Fruit fly (Drosophila melanogaster) whole organism, embryonic: ENCODE results near the gene CG11970.

Source experiments
- Bdp1 ChIP-seq: fragments of 200-800 bp; sonication (Bioruptor generic); optimal IDR thresholded peaks from 3 replicates; lab custom pipeline; 2016; ENCODE audit warnings: missing biosample characterization, missing genetic modification characterization
- C15 ChIP-seq: fragments of 200-800 bp; sonication (Bioruptor generic); IDR thresholded peaks from 3 replicates; pipeline ENCODE4 v1.3.6; 2022; ENCODE audit warnings: missing biosample characterization, missing genetic modification characterization
- CG10209 ChIP-seq: fragments of 200-800 bp; sonication (Bioruptor generic); optimal IDR thresholded peaks from 3 replicates; lab custom pipeline; 2017; ENCODE audit warnings: missing biosample characterization, mild to moderate bottlenecking, missing genetic modification characterization, missing genetic modification reagents
- CG10979 ChIP-seq: fragments of 200-800 bp; sonication (Bioruptor generic); optimal IDR thresholded peaks from 2 replicates; lab custom pipeline; 2018; ENCODE audit warnings: missing biosample characterization, mild to moderate bottlenecking, missing genetic modification characterization, moderate library complexity
- CG11723 ChIP-seq: fragments of 200-800 bp; sonication (Bioruptor generic); optimal IDR thresholded peaks from 2 replicates; lab custom pipeline; 2017; ENCODE audit warnings: missing biosample characterization, mild to moderate bottlenecking, missing genetic modification characterization
- CG1233 ChIP-seq: fragments of 200-800 bp; sonication (Bioruptor generic); optimal IDR thresholded peaks from 4 replicates; lab custom pipeline; 2018; ENCODE audit warnings: missing biosample characterization, mild to moderate bottlenecking, missing genetic modification characterization
- CG12769 ChIP-seq: fragments of 200-800 bp; sonication (Bioruptor generic); optimal IDR thresholded peaks from 2 replicates; lab custom pipeline; 2019; ENCODE audit warnings: missing biosample characterization, mild to moderate bottlenecking, missing genetic modification characterization, moderate library complexity
- CG13296 ChIP-seq: fragments of 200-800 bp; sonication (Bioruptor generic); optimal IDR thresholded peaks from 3 replicates; lab custom pipeline; 2018; ENCODE audit warnings: missing biosample characterization, mild to moderate bottlenecking, missing genetic modification characterization
- CG1529 ChIP-seq: fragments of 200-800 bp; sonication (Bioruptor generic); optimal IDR thresholded peaks from 3 replicates; lab custom pipeline; 2018; ENCODE audit warnings: missing biosample characterization, missing genetic modification characterization
- CG15514 ChIP-seq: fragments of 200-800 bp; sonication (Bioruptor generic); optimal IDR thresholded peaks from 3 replicates; lab custom pipeline; 2017; ENCODE audit warnings: missing biosample characterization, missing genetic modification characterization, mild to moderate bottlenecking, moderate library complexity, missing genetic modification reagents
- CG16815 ChIP-seq: fragments of 200-800 bp; sonication (Bioruptor generic); optimal IDR thresholded peaks from 3 replicates; lab custom pipeline; 2017; ENCODE audit warnings: missing biosample characterization, mild to moderate bottlenecking, missing genetic modification characterization
- CG32772 ChIP-seq: fragments of 200-800 bp; sonication (Bioruptor generic); IDR thresholded peaks from 2 replicates; pipeline ENCODE4 v1.3.6; 2022; ENCODE audit warnings: missing biosample characterization, missing genetic modification characterization
- CG33213 ChIP-seq: fragments of 200-800 bp; sonication (Bioruptor generic); optimal IDR thresholded peaks from 3 replicates; lab custom pipeline; 2016; ENCODE audit warnings: missing biosample characterization, missing genetic modification characterization
- CG33557 ChIP-seq: fragments of 200-800 bp; sonication (Bioruptor generic); optimal IDR thresholded peaks from 2 replicates; lab custom pipeline; 2019; ENCODE audit warnings: missing biosample characterization, mild to moderate bottlenecking, missing genetic modification characterization, moderate library complexity
- CG34224 ChIP-seq: fragments of 200-800 bp; sonication (Bioruptor generic); IDR thresholded peaks from 3 replicates; pipeline ENCODE4 v1.3.6; 2022; ENCODE audit warnings: missing biosample characterization, missing genetic modification characterization; ENCODE audit not compliant: partially characterized antibody
- CG6175 ChIP-seq: fragments of 200-800 bp; sonication (Bioruptor generic); IDR thresholded peaks from 3 replicates; pipeline ENCODE4 v1.3.6; 2022; ENCODE audit warnings: missing biosample characterization, missing genetic modification characterization
- CG6689 ChIP-seq: fragments of 200-800 bp; sonication (Bioruptor generic); IDR thresholded peaks from 2 replicates; pipeline ENCODE4 v1.3.6; 2022; ENCODE audit warnings: missing biosample characterization, missing genetic modification characterization
- CG8089 ChIP-seq: fragments of 200-800 bp; sonication (Bioruptor generic); optimal IDR thresholded peaks from 3 replicates; lab custom pipeline; 2016; ENCODE audit warnings: missing biosample characterization, missing genetic modification characterization
- CG8281 ChIP-seq: fragments of 200-800 bp; sonication (Bioruptor generic); optimal IDR thresholded peaks from 2 replicates; lab custom pipeline; 2018; ENCODE audit warnings: missing biosample characterization, mild to moderate bottlenecking, missing genetic modification characterization, moderate library complexity
- CG9727 ChIP-seq: fragments of 200-800 bp; sonication (Bioruptor generic); optimal IDR thresholded peaks from 3 replicates; lab custom pipeline; 2017; ENCODE audit warnings: missing biosample characterization, mild to moderate bottlenecking, missing genetic modification characterization
- Ets97D ChIP-seq: fragments of 200-800 bp; sonication (Bioruptor generic); optimal IDR thresholded peaks from 3 replicates; lab custom pipeline; 2016; ENCODE audit warnings: missing biosample characterization, missing genetic modification characterization
- HLHmδ ChIP-seq: fragments of 200-800 bp; sonication (Bioruptor generic); optimal IDR thresholded peaks from 2 replicates; lab custom pipeline; 2018; ENCODE audit warnings: missing biosample characterization, mild to moderate bottlenecking, missing genetic modification characterization, moderate library complexity
- Hr51 ChIP-seq, 2 experiments: fragments of 200-800 bp; sonication (Bioruptor generic); optimal IDR thresholded peaks; 2 replicates in 1 of 2; 3 replicates in 1 of 2; lab custom pipeline; 2016 to 2018; ENCODE audit warnings: missing biosample characterization in 2 of 2, missing genetic modification characterization in 2 of 2, mild to moderate bottlenecking in 1 of 2, moderate library complexity in 1 of 2
- Lhr ChIP-seq: fragments of 200-800 bp; sonication (Bioruptor generic); optimal IDR thresholded peaks from 3 replicates; lab custom pipeline; 2017; ENCODE audit warnings: mild to moderate bottlenecking, missing biosample characterization, missing genetic modification reagents, missing genetic modification characterization
- Mad ChIP-seq: fragments of 200-800 bp; sonication (Bioruptor generic); optimal IDR thresholded peaks from 2 replicates; lab custom pipeline; 2016; ENCODE audit warnings: missing biosample characterization, missing genetic modification characterization
- Oli ChIP-seq: fragments of 200-800 bp; sonication (Bioruptor generic); optimal IDR thresholded peaks from 2 replicates; lab custom pipeline; 2018; ENCODE audit warnings: missing biosample characterization, mild to moderate bottlenecking, missing genetic modification characterization, moderate library complexity
- Sox102F ChIP-seq: fragments of 200-800 bp; sonication (Bioruptor generic); optimal IDR thresholded peaks from 2 replicates; lab custom pipeline; 2018; ENCODE audit warnings: missing biosample characterization, mild to moderate bottlenecking, missing genetic modification characterization, moderate library complexity
- Stat92E ChIP-seq, 3 experiments: fragments of >200 bp in 2 of 3; fragments of 200-800 bp in 1 of 3; sonication (Bioruptor generic) in 1 of 3; optimal IDR thresholded peaks; 2 replicates each; lab custom pipeline; 2017 to 2019; ENCODE audit warnings: missing biosample characterization in 3 of 3, missing genetic modification characterization in 3 of 3, mild to moderate bottlenecking in 1 of 3, moderate library complexity in 1 of 3
- bcd ChIP-seq: fragments of 200-800 bp; sonication (Bioruptor generic); optimal IDR thresholded peaks from 2 replicates; lab custom pipeline; 2017; ENCODE audit warnings: missing biosample characterization, mild to moderate bottlenecking, missing genetic modification characterization
- ewg ChIP-seq: fragments of 200-800 bp; sonication (Bioruptor generic); optimal IDR thresholded peaks from 3 replicates; lab custom pipeline; 2017; ENCODE audit warnings: mild to moderate bottlenecking, missing biosample characterization, missing genetic modification reagents, missing genetic modification characterization
- exex ChIP-seq: fragments of 200-800 bp; sonication (Bioruptor generic); optimal IDR thresholded peaks from 4 replicates; lab custom pipeline; 2018; ENCODE audit warnings: missing biosample characterization, mild to moderate bottlenecking, missing genetic modification characterization, moderate library complexity
- gsb-n ChIP-seq: fragments of 200-800 bp; sonication (Bioruptor generic); optimal IDR thresholded peaks from 3 replicates; lab custom pipeline; 2018; ENCODE audit warnings: missing biosample characterization, mild to moderate bottlenecking, missing genetic modification characterization
- gt ChIP-seq: fragments of 200-800 bp; sonication (Bioruptor generic); IDR thresholded peaks from 2 replicates; pipeline ENCODE4 v1.3.6; 2022; ENCODE audit warnings: missing biosample characterization, missing genetic modification characterization
- h ChIP-seq: fragments of >200 bp; optimal IDR thresholded peaks from 2 replicates; lab custom pipeline; 2017
- hth ChIP-seq: fragments of >200 bp; optimal IDR thresholded peaks from 2 replicates; lab custom pipeline; 2017; ENCODE audit warnings: inconsistent platforms
- kah ChIP-seq: fragments of 200-800 bp; sonication (Bioruptor generic); optimal IDR thresholded peaks from 2 replicates; lab custom pipeline; 2018; ENCODE audit warnings: missing biosample characterization, mild to moderate bottlenecking, missing genetic modification characterization
- lab ChIP-seq: fragments of 200-800 bp; sonication (Bioruptor generic); optimal IDR thresholded peaks from 3 replicates; lab custom pipeline; 2017; ENCODE audit warnings: missing biosample characterization, missing genetic modification characterization, mild to moderate bottlenecking, moderate library complexity, missing genetic modification reagents
- lola ChIP-seq, 3 experiments: fragments of >200 bp in 2 of 3; fragments of 200-800 bp in 1 of 3; sonication (Bioruptor generic) in 1 of 3; optimal IDR thresholded peaks; 2 replicates each; lab custom pipeline; 2017 to 2019; ENCODE audit warnings: missing biosample characterization in 3 of 3, missing genetic modification characterization in 3 of 3, mild to moderate bottlenecking in 1 of 3, moderate library complexity in 1 of 3
- nmo ChIP-seq: fragments of 200-800 bp; sonication (Bioruptor generic); optimal IDR thresholded peaks from 2 replicates; lab custom pipeline; 2018; ENCODE audit warnings: missing biosample characterization, mild to moderate bottlenecking, missing genetic modification characterization, moderate library complexity
- p53 ChIP-seq: fragments of 200-800 bp; sonication (Bioruptor generic); optimal IDR thresholded peaks from 2 replicates; lab custom pipeline; 2016; ENCODE audit warnings: missing biosample characterization, missing genetic modification characterization
- scrt ChIP-seq: fragments of 200-800 bp; sonication (Bioruptor generic); optimal IDR thresholded peaks from 2 replicates; lab custom pipeline; 2018; ENCODE audit warnings: missing biosample characterization, mild to moderate bottlenecking, missing genetic modification characterization, moderate library complexity
- seq ChIP-seq: fragments of 200-800 bp; sonication (Bioruptor generic); IDR thresholded peaks from 2 replicates; pipeline ENCODE4 v1.3.6; 2022; ENCODE audit warnings: missing biosample characterization, missing genetic modification characterization
- sisA ChIP-seq: fragments of 200-800 bp; sonication (Bioruptor generic); IDR thresholded peaks from 2 replicates; pipeline ENCODE4 v1.3.6; 2022; ENCODE audit warnings: missing biosample characterization, missing genetic modification characterization
- sqz ChIP-seq: fragments of 200-800 bp; sonication (Bioruptor generic); optimal IDR thresholded peaks from 3 replicates; lab custom pipeline; 2018; ENCODE audit warnings: missing biosample characterization, mild to moderate bottlenecking, missing genetic modification characterization
- stwl ChIP-seq: fragments of 200-800 bp; sonication (Bioruptor generic); optimal IDR thresholded peaks from 3 replicates; lab custom pipeline; 2018; ENCODE audit warnings: missing biosample characterization, mild to moderate bottlenecking, missing genetic modification characterization, moderate library complexity
- wor ChIP-seq: fragments of 200-800 bp; sonication (Bioruptor generic); IDR thresholded peaks from 2 replicates; pipeline ENCODE4 v1.3.6; 2022; ENCODE audit warnings: missing biosample characterization, missing genetic modification characterization
- zen2 ChIP-seq: fragments of 200-800 bp; sonication (Bioruptor generic); IDR thresholded peaks from 3 replicates; pipeline ENCODE4 v1.3.6; 2022; ENCODE audit warnings: missing biosample characterization, missing genetic modification characterization; ENCODE audit not compliant: partially characterized antibody
- zf30C ChIP-seq: fragments of 200-800 bp; sonication (Bioruptor generic); optimal IDR thresholded peaks from 3 replicates; lab custom pipeline; 2018; ENCODE audit warnings: missing biosample characterization, mild to moderate bottlenecking, missing genetic modification characterization

The CG11970 gene

dm6 chr3R:8954515-8955358 is 29.8 kb upstream of the CG11970 start (continued):
- TF ChIP-seq CG1529 (GFP tag; lab: Kevin White, UChicago) (peak; percentile 66), CG6689 (GFP tag; lab: Robert Waterston, UW) (peak; percentile 65), Bdp1 (GFP tag; lab: Kevin White, UChicago) (no peak), CG10979 (peak; percentile 85), CG11723 (GFP tag; lab: Kevin White, UChicago) (no peak), zen2 (no peak), Oli (tag; lab: Kevin White, UChicago) (peak; percentile 67), CG34224 (GFP tag; lab: Robert Waterston, UW) (no peak), ewg (GFP tag; lab: Kevin White, UChicago) (peak; percentile 30), stwl (tag; lab: Kevin White, UChicago) (no peak), wor (GFP tag; lab: Robert Waterston, UW) (peak; percentile 41; the same call in 1 of the 2 replicates), Ets97D (GFP tag; lab: Kevin White, UChicago) (no peak), CG13296 (GFP tag; lab: Kevin White, UChicago) (peak; percentile 16), zf30C (GFP tag; lab: Kevin White, UChicago) (peak; percentile 50), CG12769 (tag; lab: Kevin White, UChicago) (peak; percentile 73), CG32772 (GFP tag; lab: Robert Waterston, UW) (peak; percentile 42; the same call in 1 of the 2 replicates), CG33557 (GFP tag; lab: Kevin White, UChicago) (peak; percentile 60), scrt (GFP tag; lab: Kevin White, UChicago) (no peak), CG9727 (GFP tag; lab: Kevin White, UChicago) (peak; percentile 12), lab (GFP tag; lab: Kevin White, UChicago) (peak; percentile 40), Hr51 (GFP tag; optimal IDR thresholded peaks at IDR 0.05; lab: Kevin White, UChicago) (peak in 1 of 2 experiments; percentile 75), Lhr (peak; percentile 27), CG8089 (GFP tag; lab: Kevin White, UChicago) (no peak), Mad (no peak), CG6175 (GFP tag; lab: Robert Waterston, UW) (no peak), CG8281 (tag; lab: Kevin White, UChicago) (peak; percentile 14), CG16815 (GFP tag; lab: Kevin White, UChicago) (no peak), hth (no peak), CG10209 (GFP tag; lab: Kevin White, UChicago) (peak; percentile 41), C15 (GFP tag; lab: Robert Waterston, UW) (no peak), sqz (peak; percentile 37), gsb-n (tag; lab: Kevin White, UChicago) (peak; percentile 84), Stat92E (GFP tag; optimal IDR thresholded peaks at IDR 0.05; lab: Kevin White, UChicago) (no peak), nmo (GFP tag; lab: Kevin White, UChicago) (peak; percentile 77), kah (GFP tag; lab: Kevin White, UChicago) (no peak), p53 (GFP tag; lab: Kevin White, UChicago) (no peak), sisA (peak; percentile 37; the same call in 1 of the 2 replicates), Sox102F (GFP tag; lab: Kevin White, UChicago) (peak; percentile 86), gt (GFP tag; lab: Robert Waterston, UW) (no peak), CG15514 (GFP tag; lab: Kevin White, UChicago) (no peak), seq (GFP tag; lab: Robert Waterston, UW) (no peak), HLHmδ (no peak), lola (GFP tag; optimal IDR thresholded peaks at IDR 0.05; lab: Kevin White, UChicago) (peak in 1 of 3 experiments; percentile 80), bcd (GFP tag; lab: Kevin White, UChicago) (no peak), exex (no peak), CG1233 (GFP tag; lab: Kevin White, UChicago) (no peak), h (no peak), CG33213 (GFP tag; lab: Kevin White, UChicago) (no peak)
